Fruit fly (Drosophila melanogaster): ENCODE data around the gene CG31463.

CG31463 gene

DNA sequence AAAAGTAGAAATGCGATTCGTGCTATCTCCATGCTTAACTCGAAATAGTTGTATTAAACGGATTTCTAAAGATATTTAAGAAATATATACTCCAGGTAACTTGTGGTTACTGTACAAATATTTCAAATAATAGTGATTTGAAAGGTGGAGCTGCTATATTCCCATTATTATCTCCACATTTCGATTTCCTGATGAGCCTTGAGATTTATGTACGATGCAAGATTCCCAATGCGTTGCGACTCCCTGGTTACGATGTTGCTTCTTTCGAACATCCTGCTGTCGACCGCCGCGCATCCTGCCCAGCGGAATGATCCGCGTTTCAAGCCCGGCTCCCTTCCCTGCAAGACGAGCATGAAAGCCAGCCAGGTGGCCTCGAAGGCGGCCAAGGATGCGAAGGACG lies 19.9 kb downstream of the CG31463 start, which contains the start of the genes CG11694 and CG11698:
Gene CG11694 (minus strand): TSS at position 101 of the 400 bp plus-strand sequence.
Gene CG11698 (plus strand): TSS at position 152 of the 400 bp plus-strand sequence.
- TF ChIP-seq Crg-1 (GFP tag; optimal IDR thresholded peaks at IDR 0.05) = no peak
- no peak for TF ChIP-seq Clk (GFP tag; optimal IDR thresholded peaks at IDR 0.05)
- TF ChIP-seq Mnt (GFP tag; optimal IDR thresholded peaks at IDR 0.05) = no peak
- TF ChIP-seq kay (GFP tag; ENCODE audit: borderline replicate concordance) = no peak
- no peak for TF ChIP-seq Hr96 (GFP tag; optimal IDR thresholded peaks at IDR 0.05)
- no peak for TF ChIP-seq ovo (GFP tag; optimal IDR thresholded peaks at IDR 0.05)
- TF ChIP-seq tj (GFP tag; optimal IDR thresholded peaks at IDR 0.05) = no peak
- TF ChIP-seq CG7045 (GFP tag; optimal IDR thresholded peaks at IDR 0.05) = no peak

DNA sequence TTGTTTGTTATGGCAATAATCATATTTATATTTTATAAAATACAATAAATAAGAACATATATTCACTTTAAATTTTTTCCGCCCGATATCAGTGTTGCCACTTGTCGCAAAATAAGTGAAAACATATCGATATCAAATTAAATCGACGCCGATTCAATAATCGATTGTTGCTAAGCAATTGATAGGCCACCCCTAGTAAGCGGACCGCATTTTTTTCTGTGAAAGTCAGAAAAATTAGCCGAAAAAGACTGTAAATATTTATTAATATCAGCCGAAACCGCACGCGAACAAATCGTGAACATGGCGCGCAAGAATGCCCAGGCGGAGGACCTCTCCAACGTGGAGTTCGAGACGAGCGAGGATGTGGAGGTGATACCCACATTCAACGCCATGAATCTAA lies 20.9 kb downstream of the CG31463 start, which contains the start of gene CG7483:
Gene CG7483 (plus strand): TSS at position 171 of the 400 bp plus-strand sequence.
- no peak for TF ChIP-seq CG12768 (GFP tag; optimal IDR thresholded peaks at IDR 0.05)
- TF ChIP-seq Mnt (GFP tag; optimal IDR thresholded peaks at IDR 0.05) = peak; percentile 17
- TF ChIP-seq bab1 (GFP tag; optimal IDR thresholded peaks at IDR 0.05) = peak; percentile 57
- TF ChIP-seq CG7101 (tag; optimal IDR thresholded peaks at IDR 0.05) = no peak
- peak; percentile 72 for TF ChIP-seq CG14711 (tag; optimal IDR thresholded peaks at IDR 0.05)
- TF ChIP-seq CG1620 (GFP tag; optimal IDR thresholded peaks at IDR 0.05) = no peak
- no peak for TF ChIP-seq pad (GFP tag; optimal IDR thresholded peaks at IDR 0.05)

DNA sequence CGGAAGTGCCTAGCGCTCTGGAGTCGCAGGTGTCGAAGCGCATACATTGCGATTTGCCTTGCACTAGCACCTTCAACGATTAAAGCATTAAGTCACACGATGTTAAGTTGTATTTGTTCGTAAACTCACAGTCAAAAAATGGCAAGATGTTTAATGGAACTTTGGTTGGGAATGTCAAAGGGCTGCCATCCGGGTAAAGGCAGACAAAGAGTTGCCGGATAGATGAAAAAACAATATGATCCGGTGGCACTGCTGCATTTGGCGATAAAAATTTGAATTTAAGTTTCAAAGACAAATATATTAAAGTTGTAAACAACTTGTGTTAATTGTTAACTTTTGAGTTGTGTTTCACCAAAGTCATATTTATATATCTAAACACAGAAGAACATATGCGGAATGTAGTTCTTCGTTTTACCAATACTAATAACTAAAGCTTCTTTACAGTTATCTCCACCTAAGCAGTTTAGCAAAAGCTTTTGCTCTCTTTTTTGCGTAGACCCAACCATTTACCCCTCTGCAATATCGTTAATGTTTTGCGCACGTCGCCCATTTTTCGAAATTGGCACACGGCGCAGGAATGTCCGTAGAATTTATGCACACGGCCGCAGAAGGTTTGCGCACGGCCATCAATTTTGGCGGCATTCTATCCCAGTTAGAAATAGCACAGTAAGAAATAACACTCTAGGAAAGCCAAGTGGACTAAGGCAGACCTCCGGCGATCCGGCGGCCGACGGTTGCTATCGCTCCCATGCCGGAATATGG lies 24.4 kb downstream of the CG31463 start, which contains the start of gene Coq2:
Gene Coq2 (minus strand): TSS at position 200 of the 762 bp plus-strand sequence.
- TF ChIP-seq CG1620 (GFP tag; optimal IDR thresholded peaks at IDR 0.05) (no peak), toe (GFP tag; optimal IDR thresholded peaks at IDR 0.05) (no peak), CG12768 (GFP tag; optimal IDR thresholded peaks at IDR 0.05) (no peak), cic (GFP tag; optimal IDR thresholded peaks at IDR 0.05) (no peak), CG5204 (GFP tag; optimal IDR thresholded peaks at IDR 0.05) (no peak), ovo (GFP tag; optimal IDR thresholded peaks at IDR 0.05) (peak; percentile 28), cnc (optimal IDR thresholded peaks at IDR 0.05) (no peak), Crg-1 (GFP tag; optimal IDR thresholded peaks at IDR 0.05) (no peak), CG7101 (tag; optimal IDR thresholded peaks at IDR 0.05) (no peak), Hr96 (GFP tag; optimal IDR thresholded peaks at IDR 0.05) (no peak), CG33017 (tag; optimal IDR thresholded peaks at IDR 0.05) (no peak), CG11617 (GFP tag; optimal IDR thresholded peaks at IDR 0.05) (no peak), CG7045 (GFP tag; optimal IDR thresholded peaks at IDR 0.05) (no peak), Mnt (GFP tag; optimal IDR thresholded peaks at IDR 0.05) (no peak), bab1 (GFP tag; optimal IDR thresholded peaks at IDR 0.05) (peak; percentile 61), tj (GFP tag; optimal IDR thresholded peaks at IDR 0.05) (peak; percentile 21), kay (GFP tag; ENCODE audit: borderline replicate concordance) (no peak), pad (GFP tag; optimal IDR thresholded peaks at IDR 0.05) (peak; percentile 99), Clk (GFP tag; optimal IDR thresholded peaks at IDR 0.05) (no peak), CG14711 (tag; optimal IDR thresholded peaks at IDR 0.05) (no peak)

DNA sequence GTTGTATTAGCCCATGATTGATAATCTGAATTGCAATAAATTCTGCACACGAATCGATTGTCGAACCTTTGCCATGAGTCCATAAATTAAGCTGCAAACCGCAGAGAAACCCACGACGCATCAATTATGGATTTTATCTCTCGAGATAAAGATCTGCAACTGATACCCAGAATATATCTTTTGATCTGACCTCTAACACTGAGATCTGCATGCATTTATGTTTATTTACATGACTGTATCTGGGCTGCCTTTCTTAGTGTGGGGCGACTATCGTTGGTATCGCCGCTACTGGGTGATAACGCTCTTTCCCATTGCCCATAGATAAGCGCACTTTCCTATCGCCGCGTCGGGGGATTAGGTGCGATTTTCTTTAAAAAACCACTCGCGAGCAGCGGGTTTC lies 25.1 kb downstream of the CG31463 start, which contains the start of gene Ctr1B:
Gene Ctr1B (plus strand): TSS at position 398 of the 400 bp plus-strand sequence.
- TF ChIP-seq CG7045 (GFP tag; optimal IDR thresholded peaks at IDR 0.05) (no peak), CG12768 (GFP tag; optimal IDR thresholded peaks at IDR 0.05) (no peak), CG7101 (tag; optimal IDR thresholded peaks at IDR 0.05) (no peak), CG33017 (tag; optimal IDR thresholded peaks at IDR 0.05) (no peak), CG1620 (GFP tag; optimal IDR thresholded peaks at IDR 0.05) (no peak), toe (GFP tag; optimal IDR thresholded peaks at IDR 0.05) (no peak), CG5204 (GFP tag; optimal IDR thresholded peaks at IDR 0.05) (no peak), pad (GFP tag; optimal IDR thresholded peaks at IDR 0.05) (no peak), bab1 (GFP tag; optimal IDR thresholded peaks at IDR 0.05) (no peak), ovo (GFP tag; optimal IDR thresholded peaks at IDR 0.05) (no peak), cnc (optimal IDR thresholded peaks at IDR 0.05) (no peak), CG11617 (GFP tag; optimal IDR thresholded peaks at IDR 0.05) (no peak), tj (GFP tag; optimal IDR thresholded peaks at IDR 0.05) (no peak), Clk (GFP tag; optimal IDR thresholded peaks at IDR 0.05) (no peak), kay (GFP tag; ENCODE audit: borderline replicate concordance) (no peak), cic (GFP tag; optimal IDR thresholded peaks at IDR 0.05) (no peak)

DNA sequence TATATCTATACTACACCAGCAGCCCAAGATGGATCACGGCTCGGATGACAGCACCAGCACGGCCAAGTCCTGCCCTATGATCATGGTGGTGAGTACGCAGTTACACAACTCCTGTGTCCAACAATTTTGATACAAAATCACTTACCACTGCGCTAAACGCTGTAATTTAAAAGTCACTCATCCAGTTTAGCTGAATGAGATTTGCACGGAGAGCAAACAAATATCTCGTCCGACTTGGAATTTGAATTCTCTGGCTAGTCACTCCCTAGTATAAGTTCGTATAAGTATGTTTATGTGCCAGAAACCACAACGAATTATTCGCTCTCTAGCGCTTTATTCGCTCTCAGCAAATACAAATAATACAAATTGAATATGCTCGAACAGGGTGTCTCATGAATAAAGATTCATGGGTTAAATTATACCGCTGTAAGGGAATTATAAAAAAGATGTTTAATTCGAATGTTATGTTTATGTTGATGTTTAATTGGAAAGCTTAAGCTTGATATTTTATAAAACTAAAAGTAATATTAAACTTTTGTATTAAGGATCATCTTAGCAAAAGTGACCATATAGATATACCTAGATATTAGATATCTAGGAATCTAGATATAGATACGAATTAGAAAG lies 25.7 kb downstream of the CG31463 start:
- TF ChIP-seq CG5204 (GFP tag; optimal IDR thresholded peaks at IDR 0.05) (no peak), CG11617 (GFP tag; optimal IDR thresholded peaks at IDR 0.05) (no peak), CG14711 (tag; optimal IDR thresholded peaks at IDR 0.05) (peak; percentile 29), CG7045 (GFP tag; optimal IDR thresholded peaks at IDR 0.05) (peak; percentile 6), cic (GFP tag; optimal IDR thresholded peaks at IDR 0.05) (peak; percentile 37), CG33017 (tag; optimal IDR thresholded peaks at IDR 0.05) (peak; percentile 60), CG7101 (tag; optimal IDR thresholded peaks at IDR 0.05) (peak; percentile 27), Crg-1 (GFP tag; optimal IDR thresholded peaks at IDR 0.05) (no peak)

DNA sequence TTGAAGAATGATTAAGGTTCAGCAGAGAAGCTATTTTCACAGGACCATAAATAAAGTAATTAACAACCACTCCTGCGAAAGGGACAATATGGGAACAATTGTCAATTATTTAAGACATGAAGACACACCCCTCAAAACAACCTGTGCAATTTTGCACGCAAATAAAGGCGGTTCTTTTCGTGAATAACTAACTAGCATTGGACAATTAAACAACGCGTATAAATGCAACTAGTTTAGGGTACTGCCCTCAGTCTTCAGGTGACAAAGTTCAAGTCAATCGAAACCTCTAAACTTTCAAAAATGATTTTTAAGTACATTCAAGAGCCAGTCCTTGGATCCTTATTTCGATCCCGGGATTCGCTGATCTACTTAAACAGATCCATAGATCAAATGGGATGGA lies 29.3 kb downstream of the CG31463 start, which contains the start of gene Or85a:
Gene Or85a (plus strand): TSS at position 301 of the 400 bp plus-strand sequence.
- TF ChIP-seq CG7101 (tag; optimal IDR thresholded peaks at IDR 0.05) (no peak), cnc (optimal IDR thresholded peaks at IDR 0.05) (no peak), kay (GFP tag; ENCODE audit: borderline replicate concordance) (no peak), CG1620 (GFP tag; optimal IDR thresholded peaks at IDR 0.05) (no peak), CG7045 (GFP tag; optimal IDR thresholded peaks at IDR 0.05) (no peak), toe (GFP tag; optimal IDR thresholded peaks at IDR 0.05) (no peak), Clk (GFP tag; optimal IDR thresholded peaks at IDR 0.05) (no peak), Crg-1 (GFP tag; optimal IDR thresholded peaks at IDR 0.05) (no peak), ovo (GFP tag; optimal IDR thresholded peaks at IDR 0.05) (no peak), bab1 (GFP tag; optimal IDR thresholded peaks at IDR 0.05) (no peak), Hr96 (GFP tag; optimal IDR thresholded peaks at IDR 0.05) (no peak), cic (GFP tag; optimal IDR thresholded peaks at IDR 0.05) (no peak), CG14711 (tag; optimal IDR thresholded peaks at IDR 0.05) (no peak), CG12768 (GFP tag; optimal IDR thresholded peaks at IDR 0.05) (no peak), pad (GFP tag; optimal IDR thresholded peaks at IDR 0.05) (no peak), Mnt (GFP tag; optimal IDR thresholded peaks at IDR 0.05) (no peak), CG33017 (tag; optimal IDR thresholded peaks at IDR 0.05) (no peak), tj (GFP tag; optimal IDR thresholded peaks at IDR 0.05) (no peak)
